Fruit fly (Drosophila melanogaster) whole organism: ENCODE results near the gene Hsp60A.

Experiments used
- psq ChIP-seq: fragments of >200 bp; optimal IDR thresholded peaks from 2 replicates; lab custom pipeline; 2017
- usp ChIP-seq: fragments of >200 bp; optimal IDR thresholded peaks from 2 replicates; lab custom pipeline; 2017; ENCODE audit warnings: missing biosample characterization, missing genetic modification characterization, mixed read lengths

DNA sequence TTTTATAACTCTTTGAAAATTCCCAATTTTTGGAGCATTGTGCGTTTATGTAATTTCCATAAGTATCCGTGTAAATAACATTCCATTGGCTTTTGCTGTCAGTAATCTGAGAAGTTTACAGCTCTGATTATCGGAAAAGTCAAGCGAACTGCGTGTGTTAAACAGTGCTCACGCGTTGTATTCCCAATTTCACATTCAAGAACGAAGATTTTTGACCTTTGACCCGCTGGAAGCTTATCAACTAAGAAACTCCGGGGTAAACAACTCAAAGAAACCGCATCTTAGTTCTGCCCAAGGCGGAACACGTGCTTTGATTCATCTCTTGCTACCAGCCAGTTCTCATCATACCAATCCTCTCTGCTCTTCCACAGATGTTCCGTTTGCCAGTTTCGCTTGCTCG, 1.4 kb downstream of the Hsp60A start:
- no peak for TF ChIP-seq psq (lab: Kevin White, UChicago)
- no peak for TF ChIP-seq usp (GFP tag; lab: Kevin White, UChicago)
